Fruit fly (Drosophila melanogaster) whole organism, wandering third instar larva: ENCODE results near the gene CG33307.

Experiments
- Abd-B ChIP-seq: fragments of >200 bp; optimal IDR thresholded peaks from 2 replicates; lab custom pipeline; 2017; ENCODE audit warnings: missing biosample characterization, missing genetic modification characterization
- CG32264 ChIP-seq: fragments of 200-800 bp; sonication (Bioruptor generic); optimal IDR thresholded peaks from 2 replicates; lab custom pipeline; 2016; ENCODE audit warnings: missing biosample characterization, missing genetic modification characterization
- CG9705 ChIP-seq: fragments of 200-800 bp; sonication (Bioruptor generic); optimal IDR thresholded peaks from 2 replicates; lab custom pipeline; 2018; ENCODE audit warnings: missing biosample characterization, mild to moderate bottlenecking, missing genetic modification characterization
- CrebA ChIP-seq: fragments of 200-800 bp; sonication (Bioruptor generic); optimal IDR thresholded peaks from 2 replicates; lab custom pipeline; 2016; ENCODE audit warnings: missing biosample characterization, mild to moderate bottlenecking, missing genetic modification characterization, borderline replicate concordance
- Dfd ChIP-seq: fragments of >200 bp; optimal IDR thresholded peaks from 2 replicates; lab custom pipeline; 2017; ENCODE audit warnings: missing biosample characterization, missing genetic modification characterization
- Dif ChIP-seq: fragments of 200-275, 200-300 bp; sonication (Bioruptor generic); optimal IDR thresholded peaks from 2 replicates; lab custom pipeline; 2018; ENCODE audit warnings: missing biosample characterization, missing genetic modification characterization; ENCODE audit not compliant: partially characterized antibody
- GATAd ChIP-seq: sonication (Bioruptor generic); optimal IDR thresholded peaks from 2 replicates; lab custom pipeline; 2016; ENCODE audit warnings: missing biosample characterization, missing genetic modification characterization
- HLH106 ChIP-seq: fragments of 200-800 bp; optimal IDR thresholded peaks from 3 replicates; lab custom pipeline; 2019; ENCODE audit warnings: missing biosample characterization, mild to moderate bottlenecking, missing genetic modification characterization, moderate library complexity
- Hnf4 ChIP-seq: fragments of 200-800 bp; sonication (Bioruptor generic); optimal IDR thresholded peaks from 2 replicates; lab custom pipeline; 2016; ENCODE audit warnings: missing biosample characterization, mild to moderate bottlenecking, missing genetic modification characterization
- Hr78 ChIP-seq: fragments of >200 bp; optimal IDR thresholded peaks from 2 replicates; lab custom pipeline; 2017; ENCODE audit warnings: missing biosample characterization, missing genetic modification characterization
- Hr83 ChIP-seq: fragments of 200-300 bp; sonication (Bioruptor generic); optimal IDR thresholded peaks from 2 replicates; lab custom pipeline; 2016; ENCODE audit warnings: missing biosample characterization, mild to moderate bottlenecking, missing genetic modification characterization, moderate library complexity; ENCODE audit not compliant: poor library complexity, severe bottlenecking
- Jra ChIP-seq: sonication (Bioruptor generic); optimal IDR thresholded peaks from 2 replicates; lab custom pipeline; 2016; ENCODE audit warnings: missing biosample characterization, missing genetic modification characterization
- Mio ChIP-seq: sonication (Bioruptor generic); optimal IDR thresholded peaks from 2 replicates; lab custom pipeline; 2016; ENCODE audit warnings: missing biosample characterization, missing genetic modification characterization
- Myc ChIP-seq: fragments of >200 bp; optimal IDR thresholded peaks from 2 replicates; lab custom pipeline; 2017
- N ChIP-seq: fragments of >200 bp; optimal IDR thresholded peaks from 2 replicates; lab custom pipeline; 2018; ENCODE audit warnings: missing biosample characterization, missing external identifiers, missing genetic modification characterization
- OdsH ChIP-seq: fragments of 200-800 bp; sonication (Bioruptor generic); optimal IDR thresholded peaks from 2 replicates; lab custom pipeline; 2016; ENCODE audit warnings: missing biosample characterization, mild to moderate bottlenecking, missing genetic modification characterization
- Rel ChIP-seq, 2 experiments: fragments of 200-800 bp; sonication (Bioruptor generic) in 1 of 2; optimal IDR thresholded peaks; 2 replicates in 1 of 2; 3 replicates in 1 of 2; lab custom pipeline; 2016 to 2019; ENCODE audit warnings: mild to moderate bottlenecking in 2 of 2, missing biosample characterization in 2 of 2, missing genetic modification characterization in 2 of 2, moderate library complexity in 1 of 2
- Sp1 ChIP-seq: fragments of 200-800 bp; sonication (Bioruptor generic); optimal IDR thresholded peaks from 3 replicates; lab custom pipeline; 2019; ENCODE audit warnings: missing biosample characterization, mild to moderate bottlenecking, missing genetic modification characterization, moderate library complexity
- Vsx2 ChIP-seq: fragments of 200-300, 225-300 bp; sonication (Bioruptor generic); optimal IDR thresholded peaks from 2 replicates; lab custom pipeline; 2018; ENCODE audit warnings: missing biosample characterization, missing genetic modification characterization; ENCODE audit not compliant: partially characterized antibody
- br ChIP-seq: fragments of 200-800 bp; sonication (Bioruptor generic); optimal IDR thresholded peaks from 2 replicates; lab custom pipeline; 2016; ENCODE audit warnings: missing biosample characterization, missing genetic modification characterization
- brk ChIP-seq: fragments of 200-800 bp; sonication (Bioruptor generic); optimal IDR thresholded peaks from 2 replicates; lab custom pipeline; 2016; ENCODE audit warnings: missing biosample characterization, mild to moderate bottlenecking, missing genetic modification characterization
- dl ChIP-seq, 2 experiments: fragments of 175-275, 200-275 bp in 1 of 2; fragments of 200-275 bp in 1 of 2; sonication (Bioruptor generic); optimal IDR thresholded peaks; lab custom pipeline; 2018; ENCODE audit warnings: mild to moderate bottlenecking in 2 of 2, missing biosample characterization in 2 of 2, missing genetic modification characterization in 2 of 2, moderate library complexity in 2 of 2; ENCODE audit not compliant: partially characterized antibody in 2 of 2, insufficient read depth in 1 of 2
- dmrt93B ChIP-seq: fragments of 200-800 bp; sonication (Bioruptor generic); optimal IDR thresholded peaks from 2 replicates; lab custom pipeline; 2018; ENCODE audit warnings: missing biosample characterization, mild to moderate bottlenecking, missing genetic modification characterization
- dsf ChIP-seq: sonication (Bioruptor generic); optimal IDR thresholded peaks from 2 replicates; lab custom pipeline; 2016; ENCODE audit warnings: missing biosample characterization, missing genetic modification characterization, borderline replicate concordance
- ey ChIP-seq: fragments of 200-800 bp; sonication (Bioruptor generic); optimal IDR thresholded peaks from 2 replicates; lab custom pipeline; 2016; ENCODE audit warnings: missing biosample characterization, missing genetic modification characterization
- foxo ChIP-seq, 2 experiments: fragments of 200-800 bp; sonication (Bioruptor generic); optimal IDR thresholded peaks; 2 replicates in 1 of 2; 3 replicates in 1 of 2; lab custom pipeline; 2016 to 2017; ENCODE audit warnings: missing biosample characterization in 2 of 2, missing genetic modification characterization in 2 of 2
- fru ChIP-seq: fragments of 200-800 bp; sonication (Bioruptor generic); optimal IDR thresholded peaks from 3 replicates; lab custom pipeline; 2016; ENCODE audit warnings: missing biosample characterization, mild to moderate bottlenecking, missing genetic modification characterization
- h ChIP-seq: fragments of 200-800 bp; sonication (Bioruptor generic); optimal IDR thresholded peaks from 3 replicates; lab custom pipeline; 2016; ENCODE audit warnings: missing biosample characterization, mild to moderate bottlenecking, missing genetic modification characterization
- jim ChIP-seq: fragments of 175-275, 200-325 bp; sonication (Bioruptor generic); optimal IDR thresholded peaks from 2 replicates; lab custom pipeline; 2016; ENCODE audit warnings: missing biosample characterization, mild to moderate bottlenecking, missing genetic modification characterization
- lola ChIP-seq: fragments of >200 bp; optimal IDR thresholded peaks from 2 replicates; lab custom pipeline; 2017; ENCODE audit warnings: missing biosample characterization, missing genetic modification characterization
- pan ChIP-seq: fragments of >200 bp; optimal IDR thresholded peaks from 2 replicates; lab custom pipeline; 2017
- psq ChIP-seq: fragments of 200-800 bp; sonication (Bioruptor generic); optimal IDR thresholded peaks from 3 replicates; lab custom pipeline; 2017; ENCODE audit warnings: missing biosample characterization, mild to moderate bottlenecking, missing genetic modification characterization, moderate library complexity
- rgr ChIP-seq: fragments of 200-800 bp; sonication (Bioruptor generic); optimal IDR thresholded peaks from 3 replicates; lab custom pipeline; 2016; ENCODE audit warnings: missing biosample characterization, mild to moderate bottlenecking, missing genetic modification characterization
- sage ChIP-seq: fragments of 200-800 bp; sonication (Bioruptor generic); optimal IDR thresholded peaks from 2 replicates; lab custom pipeline; 2016; ENCODE audit warnings: missing biosample characterization, mild to moderate bottlenecking, missing genetic modification characterization
- sv ChIP-seq: fragments of 200-800 bp; sonication (Bioruptor generic); optimal IDR thresholded peaks from 3 replicates; lab custom pipeline; 2016; ENCODE audit warnings: missing biosample characterization, missing genetic modification characterization
- tai ChIP-seq: sonication (Bioruptor generic); optimal IDR thresholded peaks from 2 replicates; lab custom pipeline; 2016; ENCODE audit warnings: missing biosample characterization, missing genetic modification characterization
- usp ChIP-seq: fragments of >200 bp; optimal IDR thresholded peaks from 2 replicates; lab custom pipeline; 2017; ENCODE audit warnings: missing biosample characterization, missing genetic modification characterization
- woc ChIP-seq: sonication (Bioruptor generic); optimal IDR thresholded peaks from 2 replicates; lab custom pipeline; 2016; ENCODE audit warnings: missing biosample characterization, mild to moderate bottlenecking, missing genetic modification characterization

The CG33307 gene

DNA sequence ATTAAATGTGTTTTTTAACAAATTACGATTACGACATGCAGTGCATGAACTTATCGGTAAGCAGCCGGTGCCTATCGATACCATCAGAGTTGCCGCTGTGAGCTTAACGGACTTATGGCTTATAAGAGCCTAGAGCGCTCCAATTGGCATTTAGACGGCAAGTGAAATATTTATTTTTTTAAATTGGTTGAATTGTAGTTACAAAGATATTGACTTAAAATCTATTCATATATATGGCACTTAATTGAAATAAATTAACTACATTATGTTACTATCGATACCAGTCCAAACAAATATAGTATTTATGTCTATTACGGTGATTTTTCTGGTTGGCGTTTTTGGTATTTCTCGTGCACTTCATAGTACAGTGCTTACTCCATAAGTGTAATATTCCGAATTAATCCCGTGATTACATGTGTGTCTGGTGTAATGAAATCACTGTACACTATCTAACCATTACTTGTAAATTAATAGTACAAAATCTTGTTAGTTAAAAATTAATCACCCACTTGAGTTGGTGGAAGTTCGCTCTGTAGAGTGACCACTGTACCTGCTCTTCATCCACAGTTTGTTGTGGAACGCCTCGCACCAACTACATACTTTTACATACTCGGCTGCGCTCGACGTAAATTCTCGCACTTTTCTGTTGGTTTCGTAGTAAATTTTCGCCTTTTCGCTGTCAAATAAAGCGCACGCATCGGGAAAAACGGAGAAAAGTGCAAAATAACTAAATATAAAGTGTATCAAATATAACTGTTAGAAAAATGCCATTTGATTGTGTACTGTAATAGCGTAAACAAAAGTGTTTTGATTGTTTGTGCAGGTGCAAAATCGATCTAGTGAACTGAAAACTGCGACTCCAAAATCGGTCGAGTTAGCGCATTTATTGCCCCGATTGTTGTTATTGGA lies 6.1 kb downstream of the CG33307 start, which contains the start of the genes mRpS23 and CenG1A:
mRpS23 (minus strand) TSS at position 71 of the 909 bp plus-strand sequence.
CenG1A (plus strand) TSS at position 563 of the 909 bp plus-strand sequence.
- TF ChIP-seq Abd-B (GFP tag; lab: Kevin White, UChicago) (no peak), Hnf4 (GFP tag; lab: Kevin White, UChicago) (peak; percentile 100), psq (GFP tag; lab: Kevin White, UChicago) (peak; percentile 99), Hr78 (GFP tag; lab: Kevin White, UChicago) (no peak), Sp1 (GFP tag; lab: Kevin White, UChicago) (peak; percentile 100), rgr (peak; percentile 100), jim (GFP tag; lab: Kevin White, UChicago) (peak; percentile 98), CG32264 (peak; percentile 99), OdsH (peak; percentile 100), CG9705 (peak; percentile 99), dmrt93B (GFP tag; lab: Kevin White, UChicago) (peak; percentile 99), dl (GFP tag; optimal IDR thresholded peaks at IDR 0.05; lab: Kevin White, UChicago; ENCODE audit: insufficient read depth in 1 of 2, partially characterized antibody in 2 of 2) (no peak), sv (GFP tag; lab: Kevin White, UChicago) (peak; percentile 100), Dif (GFP tag; lab: Kevin White, UChicago) (no peak), Jra (GFP tag; lab: Kevin White, UChicago) (peak; percentile 99), pan (lab: Kevin White, UChicago) (no peak), lola (no peak), HLH106 (peak; percentile 100), dsf (GFP tag; lab: Kevin White, UChicago) (peak; percentile 98), N (GFP tag; lab: Kevin White, UChicago) (no peak), Hr83 (GFP tag; lab: Kevin White, UChicago) (peak; percentile 100), br (GFP tag; lab: Kevin White, UChicago) (peak; percentile 100), Dfd (GFP tag; lab: Kevin White, UChicago) (no peak), foxo (GFP tag; optimal IDR thresholded peaks at IDR 0.05; lab: Kevin White, UChicago) (peak; percentile 99 to 100), CrebA (no peak), sage (GFP tag; lab: Kevin White, UChicago) (peak; percentile 99), Myc (lab: Kevin White, UChicago) (peak; percentile 6), tai (GFP tag; lab: Kevin White, UChicago) (no peak), woc (peak; percentile 100), h (GFP tag; lab: Kevin White, UChicago) (peak; percentile 100), ey (GFP tag; lab: Kevin White, UChicago) (peak; percentile 100), fru (GFP tag; lab: Kevin White, UChicago) (peak; percentile 100), Mio (GFP tag; lab: Kevin White, UChicago) (peak; percentile 97), Rel (GFP tag; optimal IDR thresholded peaks at IDR 0.05; lab: Kevin White, UChicago) (peak; percentile 99), Rel (tag; optimal IDR thresholded peaks at IDR 0.05; lab: Kevin White, UChicago) (peak; percentile 96), usp (GFP tag; lab: Kevin White, UChicago) (no peak), Vsx2 (GFP tag; lab: Kevin White, UChicago) (no peak), GATAd (GFP tag; lab: Kevin White, UChicago) (peak; percentile 98), brk (GFP tag; lab: Kevin White, UChicago) (no peak)

DNA sequence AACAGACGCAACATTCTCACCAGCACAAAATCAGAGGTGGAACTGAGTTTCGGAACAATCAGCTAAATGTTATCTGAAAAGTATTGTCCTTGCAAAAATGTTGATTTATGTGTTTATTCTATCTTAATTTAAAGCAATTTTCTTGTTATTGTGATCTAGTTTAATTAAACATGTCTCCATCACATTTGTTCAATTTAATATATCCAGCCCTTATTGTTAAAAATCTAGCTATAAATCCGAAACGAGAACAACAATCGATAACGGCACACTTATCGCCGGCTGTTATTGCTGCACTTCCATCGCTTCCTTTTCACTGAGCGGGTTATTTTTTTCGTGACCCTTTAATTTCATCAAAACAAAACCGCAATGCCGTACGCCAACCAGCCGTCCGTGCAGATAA lies 8.3 kb downstream of the CG33307 start, which contains the start of the genes GatC, PolG2 and Polr2C:
GatC (minus strand) TSS at position 48 of the 400 bp plus-strand sequence.
PolG2 (minus strand) TSS at position 48 of the 400 bp plus-strand sequence.
Polr2C (plus strand) TSS at position 280 of the 400 bp plus-strand sequence.
- TF ChIP-seq Dfd (GFP tag; lab: Kevin White, UChicago) (no peak), Myc (lab: Kevin White, UChicago) (peak; percentile 70), dl (GFP tag; optimal IDR thresholded peaks at IDR 0.05; lab: Kevin White, UChicago; ENCODE audit: insufficient read depth in 1 of 2, partially characterized antibody in 2 of 2) (no peak), CG9705 (no peak), brk (GFP tag; lab: Kevin White, UChicago) (no peak), usp (GFP tag; lab: Kevin White, UChicago) (no peak), dmrt93B (GFP tag; lab: Kevin White, UChicago) (no peak), Hr83 (GFP tag; lab: Kevin White, UChicago) (no peak), Abd-B (GFP tag; lab: Kevin White, UChicago) (no peak), br (GFP tag; lab: Kevin White, UChicago) (no peak), OdsH (no peak), jim (GFP tag; lab: Kevin White, UChicago) (no peak), dsf (GFP tag; lab: Kevin White, UChicago) (no peak), tai (GFP tag; lab: Kevin White, UChicago) (no peak), rgr (no peak), woc (no peak), ey (GFP tag; lab: Kevin White, UChicago) (peak; percentile 18), psq (GFP tag; lab: Kevin White, UChicago) (no peak), sv (GFP tag; lab: Kevin White, UChicago) (no peak), fru (GFP tag; lab: Kevin White, UChicago) (no peak), Dif (GFP tag; lab: Kevin White, UChicago) (peak; percentile 64), Sp1 (GFP tag; lab: Kevin White, UChicago) (peak; percentile 3), Jra (GFP tag; lab: Kevin White, UChicago) (no peak), sage (GFP tag; lab: Kevin White, UChicago) (no peak), Vsx2 (GFP tag; lab: Kevin White, UChicago) (no peak), CG32264 (no peak), Mio (GFP tag; lab: Kevin White, UChicago) (no peak), N (GFP tag; lab: Kevin White, UChicago) (no peak), h (GFP tag; lab: Kevin White, UChicago) (no peak), Hr78 (GFP tag; lab: Kevin White, UChicago) (no peak), foxo (GFP tag; optimal IDR thresholded peaks at IDR 0.05; lab: Kevin White, UChicago) (no peak), GATAd (GFP tag; lab: Kevin White, UChicago) (no peak), CrebA (no peak), Rel (GFP tag; optimal IDR thresholded peaks at IDR 0.05; lab: Kevin White, UChicago) (no peak), Rel (tag; optimal IDR thresholded peaks at IDR 0.05; lab: Kevin White, UChicago) (peak; percentile 0), Hnf4 (GFP tag; lab: Kevin White, UChicago) (no peak), HLH106 (no peak), lola (no peak)
